Worm (Caenorhabditis elegans) whole organism, L2 larva: Measurements from ENCODE around the gene lido-5.

ENCODE experiments used
- ama-1 ChIP-seq: fragments of 150-350 bp; optimal IDR thresholded peaks from 2 replicates; lab custom pipeline; 2018; ENCODE audit warnings: inconsistent platforms
- blmp-1 ChIP-seq: sonication (generic microtip); optimal IDR thresholded peaks from 2 replicates; lab custom pipeline; 2017; ENCODE audit warnings: missing genetic modification characterization, mild to moderate bottlenecking, missing compliant biosample characterization, antibody characterized with exemption, moderate library complexity; ENCODE audit not compliant: insufficient read depth
- egl-27 ChIP-seq: sonication (generic microtip); optimal IDR thresholded peaks from 3 replicates; lab custom pipeline; 2017; ENCODE audit warnings: missing biosample characterization, missing genetic modification reagents, missing genetic modification characterization
- fos-1 ChIP-seq: fragments of 150-350 bp; optimal IDR thresholded peaks from 2 replicates; lab custom pipeline; 2014; ENCODE audit warnings: missing biosample characterization, missing genetic modification characterization
- nhr-21 ChIP-seq: fragments of 150-350 bp; optimal IDR thresholded peaks from 2 replicates; lab custom pipeline; 2014; ENCODE audit warnings: missing biosample characterization, missing genetic modification characterization
- nhr-23 ChIP-seq: fragments of 150-350 bp; optimal IDR thresholded peaks from 2 replicates; lab custom pipeline; 2014; ENCODE audit warnings: missing biosample characterization, missing genetic modification reagents, missing genetic modification characterization
- nhr-77 ChIP-seq: fragments of 150-350 bp; optimal IDR thresholded peaks from 2 replicates; lab custom pipeline; 2014; ENCODE audit warnings: missing biosample characterization, missing genetic modification characterization
- skn-1 ChIP-seq: sonication (generic microtip); optimal IDR thresholded peaks from 2 replicates; lab custom pipeline; 2017; ENCODE audit warnings: missing biosample characterization, missing genetic modification characterization
- sma-3 ChIP-seq: sonication (generic microtip); optimal IDR thresholded peaks from 2 replicates; lab custom pipeline; 2016; ENCODE audit warnings: missing genetic modification reagents, missing genetic modification characterization, missing compliant biosample characterization
- snpc-4 ChIP-seq: fragments of 150-350 bp; optimal IDR thresholded peaks from 2 replicates; lab custom pipeline; 2014; ENCODE audit warnings: missing biosample characterization, missing genetic modification characterization
- unc-55 ChIP-seq: fragments of 150-350 bp; sonication (generic microtip); optimal IDR thresholded peaks from 3 replicates; lab custom pipeline; 2014; ENCODE audit warnings: missing biosample characterization, missing genetic modification reagents, missing genetic modification characterization
- zag-1 ChIP-seq: fragments of 150-350 bp; optimal IDR thresholded peaks from 2 replicates; lab custom pipeline; 2014; ENCODE audit warnings: missing biosample characterization, missing genetic modification characterization

- TF ChIP-seq skn-1 (tag; lab: Kevin White, UChicago) = no peak
- peak; percentile 71 for TF ChIP-seq blmp-1 (tag; lab: Kevin White, UChicago)
- TF ChIP-seq nhr-21 (tag; lab: Kevin White, UChicago) = peak; percentile 22
- TF ChIP-seq snpc-4 = no peak
- no peak for TF ChIP-seq fos-1
- peak; percentile 6 for TF ChIP-seq ama-1 (lab: Kevin White, UChicago)
- TF ChIP-seq nhr-23 = no peak
- TF ChIP-seq unc-55 (GFP tag; lab: Kevin White, UChicago) = no peak
- no peak for TF ChIP-seq nhr-77 (tag; lab: Kevin White, UChicago)
- peak; percentile 8 for TF ChIP-seq sma-3 (GFP tag; lab: Kevin White, UChicago)
- TF ChIP-seq zag-1 (tag; lab: Kevin White, UChicago) = no peak
- TF ChIP-seq egl-27 (tag; lab: Kevin White, UChicago) = no peak
Observed at ce11 chrX:17062165-17062564, 48.3 kb downstream of the lido-5 start.
